Fruit fly (Drosophila melanogaster) whole organism, pupa: ENCODE measurements around the gene gammaCOP.

ENCODE experiments used
- CG15710 ChIP-seq: fragments of 200-800 bp; sonication (Bioruptor generic); optimal IDR thresholded peaks from 2 replicates; lab custom pipeline; 2018; ENCODE audit warnings: missing biosample characterization, mild to moderate bottlenecking, missing genetic modification characterization, moderate library complexity
- CG34367 ChIP-seq: fragments of 200-800 bp; sonication (Bioruptor generic); optimal IDR thresholded peaks from 2 replicates; lab custom pipeline; 2018; ENCODE audit warnings: missing biosample characterization, mild to moderate bottlenecking, missing genetic modification characterization
- CG8301 ChIP-seq: fragments of 200-800 bp; sonication (Bioruptor generic); optimal IDR thresholded peaks from 2 replicates; lab custom pipeline; 2018; ENCODE audit warnings: missing biosample characterization, mild to moderate bottlenecking, missing genetic modification characterization
- D1 ChIP-seq: fragments of 200-800 bp; sonication (Bioruptor generic); optimal IDR thresholded peaks from 2 replicates; lab custom pipeline; 2018; ENCODE audit warnings: missing biosample characterization, mild to moderate bottlenecking, missing genetic modification characterization, moderate library complexity
- Pif1A ChIP-seq: fragments of 200-800 bp; sonication (Bioruptor generic); optimal IDR thresholded peaks from 3 replicates; lab custom pipeline; 2016; ENCODE audit warnings: missing biosample characterization, missing genetic modification characterization
- rn ChIP-seq: fragments of 200-800 bp; sonication (Bioruptor generic); IDR thresholded peaks from 2 replicates; pipeline ENCODE4 v1.3.6; 2022; ENCODE audit warnings: missing biosample characterization, missing genetic modification characterization

DNA sequence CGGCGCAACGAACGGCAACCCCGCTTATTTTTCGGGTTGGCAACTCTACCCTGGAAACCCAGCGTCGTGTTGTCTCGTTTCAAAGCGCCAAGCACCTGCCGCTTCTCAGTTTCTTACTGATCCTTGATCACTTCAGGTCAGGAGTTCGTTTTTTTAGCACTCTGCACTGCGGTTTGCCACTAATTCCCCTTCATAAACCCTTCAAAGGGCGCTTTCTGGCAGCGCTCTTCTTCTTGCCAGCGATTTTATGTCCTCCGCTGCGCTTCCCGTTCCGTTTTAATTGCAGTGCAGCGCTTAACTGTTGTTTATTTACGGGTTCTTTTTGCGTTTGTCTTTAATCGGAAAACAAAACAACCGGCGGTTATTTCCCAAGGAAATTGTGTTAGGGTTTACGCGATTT, 8.1 kb downstream of the gammaCOP start:
- TF ChIP-seq CG15710 (no peak), Pif1A (GFP tag; lab: Kevin White, UChicago) (no peak), CG34367 (no peak), CG8301 (no peak), rn (GFP tag; lab: Robert Waterston, UW) (no peak), D1 (tag; lab: Kevin White, UChicago) (no peak)
